Worm (Caenorhabditis elegans) whole organism, L2 larva: ENCODE measurements around the gene acp-3.

Source experiments
- C34F6.9 ChIP-seq: fragments of 150-350 bp; optimal IDR thresholded peaks from 2 replicates; lab custom pipeline; 2014; ENCODE audit warnings: missing biosample characterization, missing genetic modification characterization
- F13H6.1 ChIP-seq: sonication (generic microtip); optimal IDR thresholded peaks from 2 replicates; lab custom pipeline; 2016; ENCODE audit warnings: missing genetic modification characterization, missing compliant biosample characterization
- R02D3.7 ChIP-seq: fragments of 150-350 bp; optimal IDR thresholded peaks from 2 replicates; lab custom pipeline; 2014; ENCODE audit warnings: missing biosample characterization, missing genetic modification characterization
- Y55F3AM.14 ChIP-seq: fragments of 200-800 bp; sonication (Bioruptor generic); optimal IDR thresholded peaks from 2 replicates; lab custom pipeline; 2018; ENCODE audit warnings: mild to moderate bottlenecking, missing genetic modification characterization, missing compliant biosample characterization
- ZK546.5 ChIP-seq: sonication (generic microtip); optimal IDR thresholded peaks from 2 replicates; lab custom pipeline; 2017; ENCODE audit warnings: missing biosample characterization, missing genetic modification characterization
- alr-1 ChIP-seq: fragments of 150-350 bp; optimal IDR thresholded peaks from 2 replicates; lab custom pipeline; 2014; ENCODE audit warnings: missing biosample characterization, missing genetic modification characterization
- aly-2 ChIP-seq: fragments of 150-350 bp; optimal IDR thresholded peaks from 2 replicates; lab custom pipeline; 2014; ENCODE audit warnings: missing biosample characterization, missing genetic modification characterization
- ama-1 ChIP-seq: fragments of 150-350 bp; optimal IDR thresholded peaks from 2 replicates; lab custom pipeline; 2018; ENCODE audit warnings: inconsistent platforms
- blmp-1 ChIP-seq: sonication (generic microtip); optimal IDR thresholded peaks from 2 replicates; lab custom pipeline; 2017; ENCODE audit warnings: missing genetic modification characterization, mild to moderate bottlenecking, missing compliant biosample characterization, antibody characterized with exemption, moderate library complexity; ENCODE audit not compliant: insufficient read depth
- ceh-16 ChIP-seq: fragments of 150-350 bp; optimal IDR thresholded peaks from 2 replicates; lab custom pipeline; 2014; ENCODE audit warnings: missing biosample characterization, missing genetic modification characterization
- crh-2 ChIP-seq: sonication (generic microtip); optimal IDR thresholded peaks from 2 replicates; lab custom pipeline; 2017; ENCODE audit warnings: missing biosample characterization, missing genetic modification characterization
- egl-27 ChIP-seq: sonication (generic microtip); optimal IDR thresholded peaks from 3 replicates; lab custom pipeline; 2017; ENCODE audit warnings: missing biosample characterization, missing genetic modification reagents, missing genetic modification characterization
- elt-1 ChIP-seq: fragments of 150-350 bp; optimal IDR thresholded peaks from 2 replicates; lab custom pipeline; 2014; ENCODE audit warnings: missing biosample characterization, missing genetic modification characterization
- elt-3 ChIP-seq: sonication (generic microtip); optimal IDR thresholded peaks from 2 replicates; lab custom pipeline; 2017; ENCODE audit warnings: missing biosample characterization, missing genetic modification characterization
- fos-1 ChIP-seq: fragments of 150-350 bp; optimal IDR thresholded peaks from 2 replicates; lab custom pipeline; 2014; ENCODE audit warnings: missing biosample characterization, missing genetic modification characterization
- gmeb-1 ChIP-seq: fragments of 150-350 bp; optimal IDR thresholded peaks from 2 replicates; lab custom pipeline; 2014; ENCODE audit warnings: missing biosample characterization, missing genetic modification characterization
- lin-11 ChIP-seq: fragments of 150-350 bp; sonication (generic microtip); optimal IDR thresholded peaks from 2 replicates; lab custom pipeline; 2014; ENCODE audit warnings: missing biosample characterization, missing genetic modification characterization, inconsistent platforms, mixed read lengths
- lin-39 ChIP-seq: fragments of 150-350 bp; optimal IDR thresholded peaks from 2 replicates; lab custom pipeline; 2014; ENCODE audit warnings: missing biosample characterization, missing genetic modification reagents, missing genetic modification characterization
- lsy-2 ChIP-seq, 2 experiments: fragments of 150-350 bp in 1 of 2; sonication (generic microtip) in 1 of 2; optimal IDR thresholded peaks; 2 replicates each; lab custom pipeline; 2014 to 2017; ENCODE audit warnings: missing biosample characterization in 2 of 2, missing genetic modification characterization in 2 of 2
- mab-5 ChIP-seq: fragments of 150-350 bp; optimal IDR thresholded peaks from 2 replicates; lab custom pipeline; 2014; ENCODE audit warnings: missing biosample characterization, missing genetic modification characterization
- mbf-1 ChIP-seq: sonication (generic microtip); optimal IDR thresholded peaks from 2 replicates; lab custom pipeline; 2017; ENCODE audit warnings: missing biosample characterization, missing genetic modification characterization
- mdl-1 ChIP-seq, 2 experiments: fragments of 150-350 bp in 1 of 2; sonication (generic microtip) in 1 of 2; optimal IDR thresholded peaks; 2 replicates each; lab custom pipeline; 2017; ENCODE audit warnings: missing biosample characterization in 2 of 2, missing genetic modification characterization in 2 of 2
- nhr-11 ChIP-seq: fragments of 150-350 bp; optimal IDR thresholded peaks from 2 replicates; lab custom pipeline; 2014; ENCODE audit warnings: missing biosample characterization, missing genetic modification characterization
- nhr-129 ChIP-seq: fragments of 150-350 bp; optimal IDR thresholded peaks from 2 replicates; lab custom pipeline; 2014; ENCODE audit warnings: missing biosample characterization, missing genetic modification characterization
- nhr-21 ChIP-seq: fragments of 150-350 bp; optimal IDR thresholded peaks from 2 replicates; lab custom pipeline; 2014; ENCODE audit warnings: missing biosample characterization, missing genetic modification characterization
- nhr-23 ChIP-seq: fragments of 150-350 bp; optimal IDR thresholded peaks from 2 replicates; lab custom pipeline; 2014; ENCODE audit warnings: missing biosample characterization, missing genetic modification reagents, missing genetic modification characterization
- nhr-25 ChIP-seq: fragments of 150-350 bp; sonication (generic microtip); optimal IDR thresholded peaks from 3 replicates; lab custom pipeline; 2014; ENCODE audit warnings: missing biosample characterization, missing genetic modification characterization
- nhr-77 ChIP-seq: fragments of 150-350 bp; optimal IDR thresholded peaks from 2 replicates; lab custom pipeline; 2014; ENCODE audit warnings: missing biosample characterization, missing genetic modification characterization
- peb-1 ChIP-seq: fragments of 150-350 bp; optimal IDR thresholded peaks from 2 replicates; lab custom pipeline; 2014; ENCODE audit warnings: missing biosample characterization, missing genetic modification characterization
- sem-4 ChIP-seq: fragments of 150-350 bp; optimal IDR thresholded peaks from 2 replicates; lab custom pipeline; 2014; ENCODE audit warnings: missing biosample characterization, missing genetic modification reagents, missing genetic modification characterization
- skn-1 ChIP-seq: sonication (generic microtip); optimal IDR thresholded peaks from 2 replicates; lab custom pipeline; 2017; ENCODE audit warnings: missing biosample characterization, missing genetic modification characterization
- sma-3 ChIP-seq: sonication (generic microtip); optimal IDR thresholded peaks from 2 replicates; lab custom pipeline; 2016; ENCODE audit warnings: missing genetic modification reagents, missing genetic modification characterization, missing compliant biosample characterization
- sma-9 ChIP-seq, 2 experiments: fragments of 150-350 bp in 1 of 2; sonication (generic microtip) in 1 of 2; optimal IDR thresholded peaks; 2 replicates each; lab custom pipeline; 2014 to 2016; ENCODE audit warnings: missing genetic modification characterization in 2 of 2, mild to moderate bottlenecking in 1 of 2, missing biosample characterization in 1 of 2, missing compliant biosample characterization in 1 of 2, missing genetic modification reagents in 1 of 2, moderate library complexity in 1 of 2
- snpc-4 ChIP-seq: fragments of 150-350 bp; optimal IDR thresholded peaks from 2 replicates; lab custom pipeline; 2014; ENCODE audit warnings: missing biosample characterization, missing genetic modification characterization
- unc-55 ChIP-seq: fragments of 150-350 bp; sonication (generic microtip); optimal IDR thresholded peaks from 3 replicates; lab custom pipeline; 2014; ENCODE audit warnings: missing biosample characterization, missing genetic modification reagents, missing genetic modification characterization
- unc-62 ChIP-seq: fragments of 150-350 bp; optimal IDR thresholded peaks from 2 replicates; lab custom pipeline; 2014; ENCODE audit warnings: missing biosample characterization, missing genetic modification reagents, missing genetic modification characterization
- zag-1 ChIP-seq: fragments of 150-350 bp; optimal IDR thresholded peaks from 2 replicates; lab custom pipeline; 2014; ENCODE audit warnings: missing biosample characterization, missing genetic modification characterization
- ztf-1 ChIP-seq: fragments of 200-800 bp; sonication (Bioruptor generic); conservative IDR thresholded peaks from 2 replicates; pipeline ENCODE4 v1.3.6; 2022; ENCODE audit warnings: missing genetic modification characterization, missing compliant biosample characterization
- ztf-11 ChIP-seq: sonication (generic microtip); optimal IDR thresholded peaks from 2 replicates; lab custom pipeline; 2017; ENCODE audit warnings: missing biosample characterization, missing genetic modification characterization
- ztf-4 ChIP-seq: fragments of 150-350 bp; optimal IDR thresholded peaks from 2 replicates; lab custom pipeline; 2014; ENCODE audit warnings: missing biosample characterization, missing genetic modification characterization

The acp-3 gene

ce11 chrII:8483793-8484186, 46.9 kb upstream of the acp-3 start, which contains the start of gene taap-1:
taap-1 (minus strand) TSS chrII:8483871.
- no peak for TF ChIP-seq blmp-1 (tag; lab: Kevin White, UChicago)
- peak; percentile 77 for TF ChIP-seq sma-9 (GFP tag; optimal IDR thresholded peaks at IDR 0.05; lab: Kevin White, UChicago)
- TF ChIP-seq sma-9 (tag; optimal IDR thresholded peaks at IDR 0.05; lab: Kevin White, UChicago), result no peak
- peak; percentile 52 for TF ChIP-seq sem-4 (tag; lab: Kevin White, UChicago)
- TF ChIP-seq ama-1 (lab: Kevin White, UChicago), result peak; percentile 39
- TF ChIP-seq skn-1 (tag; lab: Kevin White, UChicago), result peak; percentile 83
- TF ChIP-seq nhr-129 (tag; lab: Kevin White, UChicago), result peak; percentile 54
- TF ChIP-seq aly-2 (tag; lab: Kevin White, UChicago), result no peak
- TF ChIP-seq zag-1 (tag; lab: Kevin White, UChicago), result peak; percentile 0
- peak; percentile 13 for TF ChIP-seq fos-1
- no peak for TF ChIP-seq nhr-77
- TF ChIP-seq nhr-25 (tag; lab: Kevin White, UChicago), result no peak
- no peak for TF ChIP-seq ZK546.5 (tag; lab: Kevin White, UChicago)
- peak in 1 of 2 experiments; percentile 17 for TF ChIP-seq mdl-1 (tag; optimal IDR thresholded peaks at IDR 0.05; lab: Kevin White, UChicago)
- no peak for TF ChIP-seq gmeb-1 (tag; lab: Kevin White, UChicago)
- TF ChIP-seq nhr-21, result no peak
- no peak for TF ChIP-seq Y55F3AM.14

- no peak for TF ChIP-seq zag-1 (tag; lab: Kevin White, UChicago)
- TF ChIP-seq lsy-2 (tag; optimal IDR thresholded peaks at IDR 0.05; lab: Kevin White, UChicago), result peak in 1 of 2 experiments; percentile 84
- TF ChIP-seq R02D3.7, result no peak
- peak; percentile 26 for TF ChIP-seq nhr-11 (tag; lab: Kevin White, UChicago)
- no peak for TF ChIP-seq sem-4 (tag; lab: Kevin White, UChicago)
- TF ChIP-seq gmeb-1 (tag; lab: Kevin White, UChicago), result peak; percentile 40
- TF ChIP-seq unc-55 (GFP tag; lab: Kevin White, UChicago), result peak; percentile 12
- TF ChIP-seq fos-1, result peak; percentile 20
- TF ChIP-seq nhr-129 (tag; lab: Kevin White, UChicago), result peak; percentile 51
- TF ChIP-seq sma-9 (GFP tag; optimal IDR thresholded peaks at IDR 0.05; lab: Kevin White, UChicago), result no peak
- no peak for TF ChIP-seq sma-9 (tag; optimal IDR thresholded peaks at IDR 0.05; lab: Kevin White, UChicago)
- TF ChIP-seq lin-39 (tag; lab: Kevin White, UChicago), result no peak
- TF ChIP-seq C34F6.9, result peak; percentile 31
- no peak for TF ChIP-seq lin-11 (tag; lab: Kevin White, UChicago)
- peak; percentile 11 for TF ChIP-seq F13H6.1
- TF ChIP-seq crh-2 (tag; lab: Kevin White, UChicago), result peak; percentile 13
Measured at ce11 chrII:8483124-8483792, 46.3 kb upstream of the acp-3 start.

DNA sequence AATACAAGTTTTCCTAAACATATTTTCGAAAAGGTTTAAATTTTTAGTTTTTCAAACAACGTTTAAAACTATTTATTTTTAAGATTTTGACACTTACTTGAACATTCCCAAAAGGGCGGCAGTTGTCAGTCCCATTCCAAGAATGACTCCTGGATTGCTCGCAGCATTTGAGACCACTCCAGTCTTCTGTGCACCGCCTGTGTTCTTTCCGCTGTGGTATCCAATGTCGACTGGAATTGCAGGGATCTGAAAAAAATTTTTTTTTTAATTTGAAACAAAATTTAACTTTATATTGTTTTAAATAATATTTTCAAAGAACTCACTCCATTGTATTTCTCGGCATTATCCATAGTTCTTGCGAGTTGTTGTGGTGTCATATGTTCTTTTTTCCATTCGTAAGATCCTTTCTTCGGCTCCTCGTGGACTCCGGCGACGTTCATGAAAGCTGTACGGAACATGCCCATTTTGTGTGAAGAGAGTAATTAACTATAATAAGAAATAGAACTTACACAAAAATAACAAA, 44.9 kb upstream of the acp-3 start, which contains the start of gene M05D6.5:
Gene M05D6.5, minus strand, starts transcription at position 473 of the 523 bp plus-strand sequence.
- TF ChIP-seq ama-1 (lab: Kevin White, UChicago) (peak; percentile 20), fos-1 (no peak), ztf-4 (tag; lab: Kevin White, UChicago) (peak; percentile 67)

ce11 chrII:8481033-8481708, 44.2 kb upstream of the acp-3 start:
- no peak for TF ChIP-seq Y55F3AM.14
- TF ChIP-seq sem-4 (tag; lab: Kevin White, UChicago), result no peak
- no peak for TF ChIP-seq blmp-1 (tag; lab: Kevin White, UChicago)
- no peak for TF ChIP-seq skn-1 (tag; lab: Kevin White, UChicago)
- no peak for TF ChIP-seq peb-1
- peak; percentile 68 for TF ChIP-seq sma-9 (GFP tag; optimal IDR thresholded peaks at IDR 0.05; lab: Kevin White, UChicago)
- no peak for TF ChIP-seq sma-9 (tag; optimal IDR thresholded peaks at IDR 0.05; lab: Kevin White, UChicago)
- no peak for TF ChIP-seq mab-5
- TF ChIP-seq ztf-4 (tag; lab: Kevin White, UChicago), result peak; percentile 58
- TF ChIP-seq ceh-16, result no peak
- TF ChIP-seq lin-11 (tag; lab: Kevin White, UChicago), result no peak
- no peak for TF ChIP-seq mbf-1
- TF ChIP-seq elt-3 (tag; lab: Kevin White, UChicago), result no peak
- TF ChIP-seq zag-1 (tag; lab: Kevin White, UChicago), result no peak
- TF ChIP-seq fos-1, result peak; percentile 5
- no peak for TF ChIP-seq ztf-11 (tag; lab: Kevin White, UChicago)
- TF ChIP-seq nhr-25 (tag; lab: Kevin White, UChicago), result no peak
- peak; percentile 41 for TF ChIP-seq C34F6.9
- TF ChIP-seq snpc-4 (tag; lab: Kevin White, UChicago), result no peak
- TF ChIP-seq elt-1 (tag; lab: Kevin White, UChicago), result no peak
- TF ChIP-seq gmeb-1 (tag; lab: Kevin White, UChicago), result no peak
- TF ChIP-seq unc-55 (GFP tag; lab: Kevin White, UChicago), result no peak
- no peak for TF ChIP-seq nhr-77
- no peak for TF ChIP-seq aly-2 (tag; lab: Kevin White, UChicago)
- no peak for TF ChIP-seq alr-1 (tag; lab: Kevin White, UChicago)
- TF ChIP-seq sma-3 (GFP tag; lab: Kevin White, UChicago), result no peak
- no peak for TF ChIP-seq nhr-23
- no peak for TF ChIP-seq egl-27
- TF ChIP-seq ama-1 (lab: Kevin White, UChicago), result no peak
- TF ChIP-seq ztf-1 (GFP tag; lab: Robert Waterston, UW), result no peak
- TF ChIP-seq R02D3.7, result no peak
- TF ChIP-seq unc-62 (GFP tag; lab: Kevin White, UChicago), result no peak
